Fruit fly (Drosophila melanogaster) whole organism, wandering third instar larva: ENCODE results near the gene SNRPG.

Source experiments
- Abd-B ChIP-seq: fragments of >200 bp; optimal IDR thresholded peaks from 2 replicates; lab custom pipeline; 2017; ENCODE audit warnings: missing biosample characterization, missing genetic modification characterization
- CG32264 ChIP-seq: fragments of 200-800 bp; sonication (Bioruptor generic); optimal IDR thresholded peaks from 2 replicates; lab custom pipeline; 2016; ENCODE audit warnings: missing biosample characterization, missing genetic modification characterization
- CrebA ChIP-seq: fragments of 200-800 bp; sonication (Bioruptor generic); optimal IDR thresholded peaks from 2 replicates; lab custom pipeline; 2016; ENCODE audit warnings: missing biosample characterization, mild to moderate bottlenecking, missing genetic modification characterization, borderline replicate concordance
- Dfd ChIP-seq: fragments of >200 bp; optimal IDR thresholded peaks from 2 replicates; lab custom pipeline; 2017; ENCODE audit warnings: missing biosample characterization, missing genetic modification characterization
- Dif ChIP-seq: fragments of 200-275, 200-300 bp; sonication (Bioruptor generic); optimal IDR thresholded peaks from 2 replicates; lab custom pipeline; 2018; ENCODE audit warnings: missing biosample characterization, missing genetic modification characterization; ENCODE audit not compliant: partially characterized antibody
- HLH106 ChIP-seq: fragments of 200-800 bp; optimal IDR thresholded peaks from 3 replicates; lab custom pipeline; 2019; ENCODE audit warnings: missing biosample characterization, mild to moderate bottlenecking, missing genetic modification characterization, moderate library complexity
- Hnf4 ChIP-seq: fragments of 200-800 bp; sonication (Bioruptor generic); optimal IDR thresholded peaks from 2 replicates; lab custom pipeline; 2016; ENCODE audit warnings: missing biosample characterization, mild to moderate bottlenecking, missing genetic modification characterization
- Hr78 ChIP-seq: fragments of >200 bp; optimal IDR thresholded peaks from 2 replicates; lab custom pipeline; 2017; ENCODE audit warnings: missing biosample characterization, missing genetic modification characterization
- Hr83 ChIP-seq: fragments of 200-300 bp; sonication (Bioruptor generic); optimal IDR thresholded peaks from 2 replicates; lab custom pipeline; 2016; ENCODE audit warnings: missing biosample characterization, mild to moderate bottlenecking, missing genetic modification characterization, moderate library complexity; ENCODE audit not compliant: poor library complexity, severe bottlenecking
- Jra ChIP-seq: sonication (Bioruptor generic); optimal IDR thresholded peaks from 2 replicates; lab custom pipeline; 2016; ENCODE audit warnings: missing biosample characterization, missing genetic modification characterization
- Mio ChIP-seq: sonication (Bioruptor generic); optimal IDR thresholded peaks from 2 replicates; lab custom pipeline; 2016; ENCODE audit warnings: missing biosample characterization, missing genetic modification characterization
- Myc ChIP-seq: fragments of >200 bp; optimal IDR thresholded peaks from 2 replicates; lab custom pipeline; 2017
- OdsH ChIP-seq: fragments of 200-800 bp; sonication (Bioruptor generic); optimal IDR thresholded peaks from 2 replicates; lab custom pipeline; 2016; ENCODE audit warnings: missing biosample characterization, mild to moderate bottlenecking, missing genetic modification characterization
- Rel ChIP-seq, 2 experiments: fragments of 200-800 bp; sonication (Bioruptor generic) in 1 of 2; optimal IDR thresholded peaks; 2 replicates in 1 of 2; 3 replicates in 1 of 2; lab custom pipeline; 2016 to 2019; ENCODE audit warnings: mild to moderate bottlenecking in 2 of 2, missing biosample characterization in 2 of 2, missing genetic modification characterization in 2 of 2, moderate library complexity in 1 of 2
- Sp1 ChIP-seq: fragments of 200-800 bp; sonication (Bioruptor generic); optimal IDR thresholded peaks from 3 replicates; lab custom pipeline; 2019; ENCODE audit warnings: missing biosample characterization, mild to moderate bottlenecking, missing genetic modification characterization, moderate library complexity
- Vsx2 ChIP-seq: fragments of 200-300, 225-300 bp; sonication (Bioruptor generic); optimal IDR thresholded peaks from 2 replicates; lab custom pipeline; 2018; ENCODE audit warnings: missing biosample characterization, missing genetic modification characterization; ENCODE audit not compliant: partially characterized antibody
- br ChIP-seq: fragments of 200-800 bp; sonication (Bioruptor generic); optimal IDR thresholded peaks from 2 replicates; lab custom pipeline; 2016; ENCODE audit warnings: missing biosample characterization, missing genetic modification characterization
- brk ChIP-seq: fragments of 200-800 bp; sonication (Bioruptor generic); optimal IDR thresholded peaks from 2 replicates; lab custom pipeline; 2016; ENCODE audit warnings: missing biosample characterization, mild to moderate bottlenecking, missing genetic modification characterization
- dl ChIP-seq, 2 experiments: fragments of 175-275, 200-275 bp in 1 of 2; fragments of 200-275 bp in 1 of 2; sonication (Bioruptor generic); optimal IDR thresholded peaks; lab custom pipeline; 2018; ENCODE audit warnings: mild to moderate bottlenecking in 2 of 2, missing biosample characterization in 2 of 2, missing genetic modification characterization in 2 of 2, moderate library complexity in 2 of 2; ENCODE audit not compliant: partially characterized antibody in 2 of 2, insufficient read depth in 1 of 2
- dmrt93B ChIP-seq: fragments of 200-800 bp; sonication (Bioruptor generic); optimal IDR thresholded peaks from 2 replicates; lab custom pipeline; 2018; ENCODE audit warnings: missing biosample characterization, mild to moderate bottlenecking, missing genetic modification characterization
- dsf ChIP-seq: sonication (Bioruptor generic); optimal IDR thresholded peaks from 2 replicates; lab custom pipeline; 2016; ENCODE audit warnings: missing biosample characterization, missing genetic modification characterization, borderline replicate concordance
- ey ChIP-seq: fragments of 200-800 bp; sonication (Bioruptor generic); optimal IDR thresholded peaks from 2 replicates; lab custom pipeline; 2016; ENCODE audit warnings: missing biosample characterization, missing genetic modification characterization
- foxo ChIP-seq, 2 experiments: fragments of 200-800 bp; sonication (Bioruptor generic); optimal IDR thresholded peaks; 2 replicates in 1 of 2; 3 replicates in 1 of 2; lab custom pipeline; 2016 to 2017; ENCODE audit warnings: missing biosample characterization in 2 of 2, missing genetic modification characterization in 2 of 2
- fru ChIP-seq: fragments of 200-800 bp; sonication (Bioruptor generic); optimal IDR thresholded peaks from 3 replicates; lab custom pipeline; 2016; ENCODE audit warnings: missing biosample characterization, mild to moderate bottlenecking, missing genetic modification characterization
- h ChIP-seq: fragments of 200-800 bp; sonication (Bioruptor generic); optimal IDR thresholded peaks from 3 replicates; lab custom pipeline; 2016; ENCODE audit warnings: missing biosample characterization, mild to moderate bottlenecking, missing genetic modification characterization
- jim ChIP-seq: fragments of 175-275, 200-325 bp; sonication (Bioruptor generic); optimal IDR thresholded peaks from 2 replicates; lab custom pipeline; 2016; ENCODE audit warnings: missing biosample characterization, mild to moderate bottlenecking, missing genetic modification characterization
- pan ChIP-seq: fragments of >200 bp; optimal IDR thresholded peaks from 2 replicates; lab custom pipeline; 2017
- psq ChIP-seq: fragments of 200-800 bp; sonication (Bioruptor generic); optimal IDR thresholded peaks from 3 replicates; lab custom pipeline; 2017; ENCODE audit warnings: missing biosample characterization, mild to moderate bottlenecking, missing genetic modification characterization, moderate library complexity
- rgr ChIP-seq: fragments of 200-800 bp; sonication (Bioruptor generic); optimal IDR thresholded peaks from 3 replicates; lab custom pipeline; 2016; ENCODE audit warnings: missing biosample characterization, mild to moderate bottlenecking, missing genetic modification characterization
- sage ChIP-seq: fragments of 200-800 bp; sonication (Bioruptor generic); optimal IDR thresholded peaks from 2 replicates; lab custom pipeline; 2016; ENCODE audit warnings: missing biosample characterization, mild to moderate bottlenecking, missing genetic modification characterization
- tai ChIP-seq: sonication (Bioruptor generic); optimal IDR thresholded peaks from 2 replicates; lab custom pipeline; 2016; ENCODE audit warnings: missing biosample characterization, missing genetic modification characterization
- usp ChIP-seq: fragments of >200 bp; optimal IDR thresholded peaks from 2 replicates; lab custom pipeline; 2017; ENCODE audit warnings: missing biosample characterization, missing genetic modification characterization
- woc ChIP-seq: sonication (Bioruptor generic); optimal IDR thresholded peaks from 2 replicates; lab custom pipeline; 2016; ENCODE audit warnings: missing biosample characterization, mild to moderate bottlenecking, missing genetic modification characterization

Gene SNRPG

DNA sequence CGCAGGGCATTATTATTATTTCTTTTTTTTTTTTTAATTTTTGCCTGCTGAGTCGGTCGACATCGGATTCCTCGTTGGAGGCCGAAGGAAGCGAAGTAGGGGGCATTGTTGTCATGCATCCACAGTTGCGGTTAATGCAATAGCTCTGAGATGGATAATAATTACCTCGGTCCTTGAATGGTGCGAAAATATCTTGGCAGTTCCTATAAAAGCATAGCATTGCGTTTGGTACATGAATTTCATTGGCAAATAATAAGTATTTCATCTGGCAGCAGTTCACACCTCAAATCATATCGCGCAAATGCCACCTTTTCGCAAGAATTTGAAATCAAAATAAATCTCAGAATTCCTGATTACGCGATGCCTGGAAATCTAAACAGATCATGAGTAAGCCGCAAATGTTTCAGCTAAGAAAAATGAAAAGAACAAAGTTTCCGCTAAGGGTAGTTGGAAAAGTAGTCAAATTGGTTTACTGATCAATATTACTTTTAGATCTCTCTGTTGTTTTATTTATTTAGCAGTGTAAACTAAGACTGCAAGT, 6.9 kb upstream of the SNRPG start:
- TF ChIP-seq dmrt93B = peak; percentile 9
- TF ChIP-seq Rel (GFP tag; optimal IDR thresholded peaks at IDR 0.05; lab: Kevin White, UChicago) = no peak
- no peak for TF ChIP-seq Rel (tag; optimal IDR thresholded peaks at IDR 0.05; lab: Kevin White, UChicago)
- peak; percentile 29 for TF ChIP-seq ey (GFP tag; lab: Kevin White, UChicago)
- no peak for TF ChIP-seq dsf
- peak; percentile 30 for TF ChIP-seq woc (GFP tag; lab: Kevin White, UChicago)
- TF ChIP-seq Sp1 (GFP tag; lab: Kevin White, UChicago) = peak; percentile 10
- no peak for TF ChIP-seq rgr
- no peak for TF ChIP-seq sage (GFP tag; lab: Kevin White, UChicago)
- no peak for TF ChIP-seq usp (GFP tag; lab: Kevin White, UChicago)
- no peak for TF ChIP-seq OdsH (GFP tag; lab: Kevin White, UChicago)
- TF ChIP-seq foxo (GFP tag; optimal IDR thresholded peaks at IDR 0.05; lab: Kevin White, UChicago) = peak in 1 of 2 experiments; percentile 36
- TF ChIP-seq fru (GFP tag; lab: Kevin White, UChicago) = peak; percentile 9

dm6 chrX:16645472-16645871, 5.3 kb upstream of the SNRPG start:
- TF ChIP-seq ey (GFP tag; lab: Kevin White, UChicago) = no peak
- TF ChIP-seq Hr83 (GFP tag; lab: Kevin White, UChicago) = no peak
- no peak for TF ChIP-seq Dif (GFP tag; lab: Kevin White, UChicago)
- no peak for TF ChIP-seq Sp1 (GFP tag; lab: Kevin White, UChicago)
- no peak for TF ChIP-seq Hr78
- TF ChIP-seq dmrt93B = no peak
- TF ChIP-seq CG32264 = no peak
- no peak for TF ChIP-seq foxo (GFP tag; optimal IDR thresholded peaks at IDR 0.05; lab: Kevin White, UChicago)
- no peak for TF ChIP-seq h (GFP tag; lab: Kevin White, UChicago)
- TF ChIP-seq CrebA (GFP tag; lab: Kevin White, UChicago) = no peak
- TF ChIP-seq OdsH (GFP tag; lab: Kevin White, UChicago) = no peak
- TF ChIP-seq Mio = no peak
- no peak for TF ChIP-seq tai (GFP tag; lab: Kevin White, UChicago)
- TF ChIP-seq Rel (GFP tag; optimal IDR thresholded peaks at IDR 0.05; lab: Kevin White, UChicago) = no peak
- TF ChIP-seq Rel (tag; optimal IDR thresholded peaks at IDR 0.05; lab: Kevin White, UChicago) = no peak
- no peak for TF ChIP-seq pan (lab: Kevin White, UChicago)
- TF ChIP-seq woc (GFP tag; lab: Kevin White, UChicago) = no peak
- no peak for TF ChIP-seq br
- TF ChIP-seq HLH106 (tag; lab: Kevin White, UChicago) = no peak
- no peak for TF ChIP-seq Dfd (GFP tag; lab: Kevin White, UChicago)

dm6 chrX:16644535-16645131, 4.4 kb upstream of the SNRPG start:
- TF ChIP-seq sage (GFP tag; lab: Kevin White, UChicago) (no peak), pan (lab: Kevin White, UChicago) (no peak), Dfd (GFP tag; lab: Kevin White, UChicago) (no peak), Vsx2 (GFP tag; lab: Kevin White, UChicago) (no peak), Hr78 (no peak), woc (GFP tag; lab: Kevin White, UChicago) (no peak), Hnf4 (GFP tag; lab: Kevin White, UChicago) (no peak), br (no peak), dl (GFP tag; optimal IDR thresholded peaks at IDR 0.05; lab: Kevin White, UChicago; ENCODE audit: insufficient read depth in 1 of 2, partially characterized antibody in 2 of 2) (no peak), fru (GFP tag; lab: Kevin White, UChicago) (no peak), jim (no peak), dmrt93B (no peak), OdsH (GFP tag; lab: Kevin White, UChicago) (no peak), tai (GFP tag; lab: Kevin White, UChicago) (no peak), rgr (no peak), brk (GFP tag; lab: Kevin White, UChicago) (no peak)

- TF ChIP-seq Hr83 (GFP tag; lab: Kevin White, UChicago) = no peak
- TF ChIP-seq psq (GFP tag; lab: Kevin White, UChicago) = no peak
- TF ChIP-seq pan (lab: Kevin White, UChicago) = no peak
- no peak for TF ChIP-seq ey (GFP tag; lab: Kevin White, UChicago)
- no peak for TF ChIP-seq Jra
- TF ChIP-seq brk (GFP tag; lab: Kevin White, UChicago) = no peak
- no peak for TF ChIP-seq Hr78
- no peak for TF ChIP-seq rgr
- no peak for TF ChIP-seq sage (GFP tag; lab: Kevin White, UChicago)
- TF ChIP-seq Vsx2 (GFP tag; lab: Kevin White, UChicago) = no peak
- TF ChIP-seq HLH106 (tag; lab: Kevin White, UChicago) = no peak
- TF ChIP-seq jim = no peak
- TF ChIP-seq Sp1 (GFP tag; lab: Kevin White, UChicago) = no peak
- TF ChIP-seq Abd-B = no peak
- no peak for TF ChIP-seq Myc (lab: Kevin White, UChicago)
- no peak for TF ChIP-seq woc (GFP tag; lab: Kevin White, UChicago)
Observed at dm6 chrX:16643363-16643946, 3.2 kb upstream of the SNRPG start.
